Worm (Caenorhabditis elegans) whole organism, L4 larva: ENCODE measurements around the gene clec-73.

ENCODE experiments used
- lin-13 ChIP-seq: fragments of 150-350 bp; optimal IDR thresholded peaks from 2 replicates; lab custom pipeline; 2014; ENCODE audit warnings: missing biosample characterization, missing genetic modification reagents, missing genetic modification characterization
- mdl-1 ChIP-seq, 2 experiments: fragments of 150-350 bp in 1 of 2; sonication (generic microtip) in 1 of 2; optimal IDR thresholded peaks; 2 replicates each; lab custom pipeline; 2014 to 2017; ENCODE audit warnings: missing biosample characterization in 2 of 2, missing genetic modification characterization in 2 of 2
- nhr-111 ChIP-seq: fragments of 200-800 bp; sonication (Bioruptor generic); optimal IDR thresholded peaks from 2 replicates; lab custom pipeline; 2018; ENCODE audit warnings: mild to moderate bottlenecking, missing genetic modification characterization, missing compliant biosample characterization
- nhr-237 ChIP-seq: sonication (generic microtip); optimal IDR thresholded peaks from 2 replicates; lab custom pipeline; 2017; ENCODE audit warnings: missing biosample characterization, missing genetic modification characterization
- saeg-2 ChIP-seq: fragments of 200-800 bp; sonication (Bioruptor generic); IDR thresholded peaks from 2 replicates; pipeline ENCODE4 v1.3.6; 2022; ENCODE audit warnings: missing genetic modification reagents, missing genetic modification characterization, missing compliant biosample characterization
- snpc-1.2 ChIP-seq: fragments of 200-800 bp; sonication (Bioruptor generic); IDR thresholded peaks from 2 replicates; pipeline ENCODE4 v1.3.6; 2022; ENCODE audit warnings: missing genetic modification reagents, missing genetic modification characterization, missing compliant biosample characterization

ce11 chrIV:3988638-3989152 is 32.7 kb upstream of the clec-73 start, which contains the start of gene clec-78:
- TF ChIP-seq snpc-1.2 (GFP tag; lab: Robert Waterston, UW) (no peak), nhr-237 (tag; lab: Kevin White, UChicago) (no peak), nhr-111 (no peak), saeg-2 (no peak), lin-13 (GFP tag; lab: Kevin White, UChicago) (no peak), mdl-1 (tag; optimal IDR thresholded peaks at IDR 0.05; lab: Kevin White, UChicago) (no peak)
